Worm (Caenorhabditis elegans) whole organism, L4/young adult: ENCODE measurements around the gene idpp-6.

Experiments
- dao-5 ChIP-seq: sonication (generic microtip); optimal IDR thresholded peaks from 2 replicates; lab custom pipeline; 2016; ENCODE audit warnings: missing genotype, missing genetic modification characterization, moderate library complexity, missing compliant biosample characterization
- him-1 ChIP-seq: sonication (generic microtip); optimal IDR thresholded peaks from 2 replicates; lab custom pipeline; 2016; ENCODE audit warnings: missing genotype, missing genetic modification reagents, missing genetic modification characterization, missing compliant biosample characterization

ce11 chrX:6784181-6784580 is 1.2 kb downstream of the idpp-6 start, which contains the start of gene bgal-2:
- TF ChIP-seq him-1 (no peak), dao-5 (no peak)
